5 worm cellular contexts compared by ENCODE assay signal in genomic region chrII:12076355-12076754, ce11.
A peak's percentile ranks its signal among the peaks of the same experiment; 100 is the strongest.
TF ChIP-seq lines count a peak whose summit lies in the region.

No protein-coding gene starts in this region.

TF ChIP-seq in whole organism, L1 larva, 84 proteins besides CTCF, POLR2A, EP300 and RAD21:
- no peak for TF ChIP-seq elt-3 (tag; optimal IDR thresholded peaks at IDR 0.05; lab: Kevin White, UChicago)
- TF ChIP-seq nhr-84 (tag; optimal IDR thresholded peaks at IDR 0.05; lab: Kevin White, UChicago): no peak
- TF ChIP-seq snpc-4 (tag; optimal IDR thresholded peaks at IDR 0.05; lab: Kevin White, UChicago): peak; percentile 53

TF ChIP-seq in whole organism, L4 larva, 104 proteins besides CTCF, POLR2A, EP300 and RAD21:
- TF ChIP-seq set-16 (GFP tag; IDR thresholded peaks at IDR 0.05; lab: Robert Waterston, UW) (peak; percentile 41; the same call in 1 of the 2 replicates), lin-38 (GFP tag; IDR thresholded peaks at IDR 0.05; lab: Robert Waterston, UW) (peak; percentile 19; the same call in 1 of the 2 replicates), gei-8 (GFP tag; optimal IDR thresholded peaks at IDR 0.05; lab: Kevin White, UChicago) (no peak), mep-1 (tag; optimal IDR thresholded peaks at IDR 0.05; lab: Kevin White, UChicago) (no peak)

TF ChIP-seq in whole organism, early embryonic, 17 proteins besides CTCF, POLR2A, EP300 and RAD21:
- TF ChIP-seq hmbx-1 (tag; optimal IDR thresholded peaks at IDR 0.05; lab: Kevin White, UChicago) (no peak), sea-1 (GFP tag; conservative IDR thresholded peaks at IDR 0.05; lab: Robert Waterston, UW) (peak; percentile 46; the same call in 1 of the 2 replicates), tra-4 (tag; optimal IDR thresholded peaks at IDR 0.05; lab: Kevin White, UChicago) (no peak), ceh-13 (GFP tag; optimal IDR thresholded peaks at IDR 0.05; lab: Kevin White, UChicago) (no peak), flt-1 (GFP tag; IDR thresholded peaks at IDR 0.05; lab: Robert Waterston, UW) (no peak), aly-1 (tag; optimal IDR thresholded peaks at IDR 0.05; lab: Kevin White, UChicago) (no peak), pes-1 (GFP tag; IDR thresholded peaks at IDR 0.05; lab: Robert Waterston, UW) (no peak), tbx-11 (GFP tag; IDR thresholded peaks at IDR 0.05; lab: Robert Waterston, UW) (no peak)

TF ChIP-seq in whole organism, midembryonic, 9 proteins besides CTCF, POLR2A, EP300 and RAD21:
- no peak for TF ChIP-seq tab-1 (GFP tag; IDR thresholded peaks at IDR 0.05; lab: Robert Waterston, UW)
- TF ChIP-seq flt-1 (GFP tag; IDR thresholded peaks at IDR 0.05; lab: Robert Waterston, UW): 0 out of 2 replicates have a peak, but pooled peaks have one; percentile 38

TF ChIP-seq in whole organism, young adult, 124 proteins besides CTCF, POLR2A, EP300 and RAD21:
- TF ChIP-seq snpc-4 (GFP tag; optimal IDR thresholded peaks at IDR 0.05; lab: Kevin White, UChicago): peak; percentile 26
- peak in 2 of 4 experiments; percentile 87 for TF ChIP-seq snpc-4 (tag; optimal IDR thresholded peaks at IDR 0.05; lab: Kevin White, UChicago)
- TF ChIP-seq hlh-26 (GFP tag; conservative IDR thresholded peaks at IDR 0.05; lab: Robert Waterston, UW): no peak
- TF ChIP-seq snpc-1.1 (tag; optimal IDR thresholded peaks at IDR 0.05; lab: Kevin White, UChicago; ENCODE audit: insufficient read depth): peak; percentile 7
TF ChIP-seq in whole organism, young adult: peak in this region for 2.
